1 fruit fly cellular context compared by ENCODE assay signal in genomic region chr3R:27153062-27153878, dm6.
TF ChIP-seq lines count a peak whose summit lies in the region.

No protein-coding gene starts in this region.

TF ChIP-seq in whole organism, embryonic, 481 proteins besides CTCF, POLR2A, EP300 and RAD21 (continued from another document and continues in another):
- TF ChIP-seq pum (GFP tag; optimal IDR thresholded peaks at IDR 0.05; lab: Kevin White, UChicago) (no peak), Bgb (GFP tag; IDR thresholded peaks at IDR 0.05; lab: Robert Waterston, UW; ENCODE audit: partially characterized antibody) (no peak), Opbp (GFP tag; IDR thresholded peaks at IDR 0.05; lab: Robert Waterston, UW; ENCODE audit: partially characterized antibody) (no peak), aop (GFP tag; IDR thresholded peaks at IDR 0.05; lab: Robert Waterston, UW) (no peak), sqz (GFP tag; optimal IDR thresholded peaks at IDR 0.05; lab: Kevin White, UChicago) (no peak), CG12391 (tag; optimal IDR thresholded peaks at IDR 0.05; lab: Kevin White, UChicago) (peak; percentile 53), slou (GFP tag; optimal IDR thresholded peaks at IDR 0.05; lab: Kevin White, UChicago) (no peak), crc (GFP tag; optimal IDR thresholded peaks at IDR 0.05; lab: Kevin White, UChicago) (no peak), CG2199 (GFP tag; IDR thresholded peaks at IDR 0.05; lab: Robert Waterston, UW) (no peak), jumu (GFP tag; optimal IDR thresholded peaks at IDR 0.05; lab: Kevin White, UChicago) (no peak), CG4617 (GFP tag; optimal IDR thresholded peaks at IDR 0.05; lab: Kevin White, UChicago; ENCODE audit: borderline replicate concordance) (no peak), gsb (GFP tag; IDR thresholded peaks at IDR 0.05; lab: Robert Waterston, UW) (no peak), her (GFP tag; optimal IDR thresholded peaks at IDR 0.05; lab: Kevin White, UChicago) (no peak), CG15696 (tag; optimal IDR thresholded peaks at IDR 0.05; lab: Kevin White, UChicago) (peak; percentile 28), bcd (GFP tag; optimal IDR thresholded peaks at IDR 0.05; lab: Kevin White, UChicago) (peak; percentile 66), z (GFP tag; IDR thresholded peaks at IDR 0.05; lab: Robert Waterston, UW) (no peak), Neu2 (GFP tag; optimal IDR thresholded peaks at IDR 0.05; lab: Kevin White, UChicago; ENCODE audit: borderline replicate concordance) (no peak), chn (GFP tag; optimal IDR thresholded peaks at IDR 0.05; lab: Kevin White, UChicago) (no peak), CG12744 (GFP tag; optimal IDR thresholded peaks at IDR 0.05; lab: Kevin White, UChicago) (no peak), sug (tag; optimal IDR thresholded peaks at IDR 0.05; lab: Kevin White, UChicago) (peak; percentile 43), CG4404 (GFP tag; IDR thresholded peaks at IDR 0.05; lab: Robert Waterston, UW) (no peak), ato (GFP tag; IDR thresholded peaks at IDR 0.05; lab: Robert Waterston, UW; ENCODE audit: partially characterized antibody) (no peak), CG13894 (tag; optimal IDR thresholded peaks at IDR 0.05; lab: Kevin White, UChicago) (peak; percentile 19), CG7372 (GFP tag; IDR thresholded peaks at IDR 0.05; lab: Robert Waterston, UW) (no peak), CG5953 (GFP tag; IDR thresholded peaks at IDR 0.05; lab: Robert Waterston, UW) (no peak), sna (GFP tag; IDR thresholded peaks at IDR 0.05; lab: Robert Waterston, UW; ENCODE audit: partially characterized antibody) (no peak), C15 (GFP tag; IDR thresholded peaks at IDR 0.05; lab: Robert Waterston, UW) (no peak), E2f2 (GFP tag; IDR thresholded peaks at IDR 0.05; lab: Robert Waterston, UW) (no peak), en (GFP tag; optimal IDR thresholded peaks at IDR 0.05; lab: Kevin White, UChicago) (no peak), B-H2 (GFP tag; optimal IDR thresholded peaks at IDR 0.05; lab: Kevin White, UChicago) (no peak), caup (GFP tag; optimal IDR thresholded peaks at IDR 0.05; lab: Kevin White, UChicago; ENCODE audit: severe bottlenecking) (peak; percentile 67), cad (GFP tag; optimal IDR thresholded peaks at IDR 0.05; lab: Kevin White, UChicago) (no peak), Abd-B (GFP tag; optimal IDR thresholded peaks at IDR 0.05; lab: Kevin White, UChicago) (no peak), oc (tag; optimal IDR thresholded peaks at IDR 0.05; lab: Kevin White, UChicago) (no peak), Ssrp (tag; optimal IDR thresholded peaks at IDR 0.05; lab: Kevin White, UChicago) (peak; percentile 32), CG11456 (GFP tag; IDR thresholded peaks at IDR 0.05; lab: Robert Waterston, UW) (no peak), ssp (GFP tag; IDR thresholded peaks at IDR 0.05; lab: Robert Waterston, UW) (no peak), trh (GFP tag; optimal IDR thresholded peaks at IDR 0.05; lab: Kevin White, UChicago) (no peak), Bdp1 (GFP tag; optimal IDR thresholded peaks at IDR 0.05; lab: Kevin White, UChicago) (no peak), h (optimal IDR thresholded peaks at IDR 0.05; lab: Kevin White, UChicago) (no peak), CG11398 (GFP tag; optimal IDR thresholded peaks at IDR 0.05; lab: Kevin White, UChicago) (no peak), CG14667 (GFP tag; IDR thresholded peaks at IDR 0.05; lab: Robert Waterston, UW) (no peak), Atf6 (GFP tag; IDR thresholded peaks at IDR 0.05; lab: Robert Waterston, UW) (no peak), CG9215 (GFP tag; IDR thresholded peaks at IDR 0.05; lab: Robert Waterston, UW) (peak; percentile 36), schlank (tag; optimal IDR thresholded peaks at IDR 0.05; lab: Kevin White, UChicago) (no peak), Hr39 (optimal IDR thresholded peaks at IDR 0.05; lab: Kevin White, UChicago) (no peak), CG11093 (GFP tag; IDR thresholded peaks at IDR 0.05; lab: Robert Waterston, UW) (no peak), CG18619 (GFP tag; optimal IDR thresholded peaks at IDR 0.05; lab: Kevin White, UChicago) (peak; percentile 65), tio (GFP tag; optimal IDR thresholded peaks at IDR 0.05; lab: Kevin White, UChicago) (peak; percentile 77), tap (tag; optimal IDR thresholded peaks at IDR 0.05; lab: Kevin White, UChicago) (peak; percentile 26), CG2875 (GFP tag; optimal IDR thresholded peaks at IDR 0.05; lab: Kevin White, UChicago) (no peak), Oaz (GFP tag; IDR thresholded peaks at IDR 0.05; lab: Robert Waterston, UW) (no peak), Hsf (GFP tag; optimal IDR thresholded peaks at IDR 0.05; lab: Kevin White, UChicago) (peak; percentile 14), fd102C (GFP tag; optimal IDR thresholded peaks at IDR 0.05; lab: Kevin White, UChicago) (no peak), Eip74EF (GFP tag; optimal IDR thresholded peaks at IDR 0.05; lab: Kevin White, UChicago) (no peak), MTF-1 (GFP tag; optimal IDR thresholded peaks at IDR 0.05; lab: Kevin White, UChicago; ENCODE audit: borderline replicate concordance) (no peak), CG17359 (tag; optimal IDR thresholded peaks at IDR 0.05; lab: Kevin White, UChicago) (no peak), p53 (GFP tag; optimal IDR thresholded peaks at IDR 0.05; lab: Kevin White, UChicago) (no peak), CG6683 (GFP tag; optimal IDR thresholded peaks at IDR 0.05; lab: Kevin White, UChicago) (no peak), Pdp1 (GFP tag; optimal IDR thresholded peaks at IDR 0.05; lab: Kevin White, UChicago) (peak; percentile 33 to 78), CG11696 (GFP tag; IDR thresholded peaks at IDR 0.05; lab: Robert Waterston, UW) (peak; percentile 83), CG10321 (GFP tag; IDR thresholded peaks at IDR 0.05; lab: Robert Waterston, UW) (peak; percentile 11; the same call in 1 of the 2 replicates), CG4707 (GFP tag; optimal IDR thresholded peaks at IDR 0.05; lab: Kevin White, UChicago) (no peak), Aef1 (GFP tag; IDR thresholded peaks at IDR 0.05; lab: Robert Waterston, UW) (peak; percentile 27; the same call in 1 of the 3 replicates), CG10543 (GFP tag; optimal IDR thresholded peaks at IDR 0.05; lab: Kevin White, UChicago) (peak; percentile 42), CG10431 (GFP tag; optimal IDR thresholded peaks at IDR 0.05; lab: Kevin White, UChicago) (no peak), CG17829 (tag; optimal IDR thresholded peaks at IDR 0.05; lab: Kevin White, UChicago) (no peak), lab (GFP tag; optimal IDR thresholded peaks at IDR 0.05; lab: Kevin White, UChicago) (peak; percentile 69), Hr3 (GFP tag; optimal IDR thresholded peaks at IDR 0.05; lab: Kevin White, UChicago) (peak; percentile 43), Nf-YA (GFP tag; IDR thresholded peaks at IDR 0.05; lab: Robert Waterston, UW) (no peak), CG33213 (GFP tag; optimal IDR thresholded peaks at IDR 0.05; lab: Kevin White, UChicago) (no peak), hbn (GFP tag; IDR thresholded peaks at IDR 0.05; lab: Robert Waterston, UW; ENCODE audit: partially characterized antibody) (no peak), Elba2 (GFP tag; optimal IDR thresholded peaks at IDR 0.05; lab: Kevin White, UChicago) (no peak), CG2116 (GFP tag; optimal IDR thresholded peaks at IDR 0.05; lab: Kevin White, UChicago) (peak; percentile 10), Atf3 (GFP tag; optimal IDR thresholded peaks at IDR 0.05; lab: Kevin White, UChicago) (no peak), Myb (GFP tag; optimal IDR thresholded peaks at IDR 0.05; lab: Kevin White, UChicago) (peak; percentile 15), ab (GFP tag; optimal IDR thresholded peaks at IDR 0.05; lab: Kevin White, UChicago) (no peak), NfI (GFP tag; optimal IDR thresholded peaks at IDR 0.05; lab: Kevin White, UChicago) (peak; percentile 46), ewg (GFP tag; optimal IDR thresholded peaks at IDR 0.05; lab: Kevin White, UChicago) (no peak), CG9727 (GFP tag; optimal IDR thresholded peaks at IDR 0.05; lab: Kevin White, UChicago) (peak; percentile 70), ATbp (GFP tag; optimal IDR thresholded peaks at IDR 0.05; lab: Kevin White, UChicago) (no peak), CG4360 (GFP tag; IDR thresholded peaks at IDR 0.05; lab: Robert Waterston, UW) (no peak), sisA (GFP tag; IDR thresholded peaks at IDR 0.05; lab: Robert Waterston, UW) (no peak), CG8359 (GFP tag; optimal IDR thresholded peaks at IDR 0.05; lab: Kevin White, UChicago; ENCODE audit: borderline replicate concordance) (no peak), Taf1 (GFP tag; IDR thresholded peaks at IDR 0.05; lab: Robert Waterston, UW) (no peak), CG6272 (GFP tag; IDR thresholded peaks at IDR 0.05; lab: Robert Waterston, UW) (no peak), jing (GFP tag; optimal IDR thresholded peaks at IDR 0.05; lab: Kevin White, UChicago) (no peak), CG8478 (optimal IDR thresholded peaks at IDR 0.05; lab: Kevin White, UChicago) (no peak), CG8281 (tag; optimal IDR thresholded peaks at IDR 0.05; lab: Kevin White, UChicago) (no peak), CG17328 (GFP tag; IDR thresholded peaks at IDR 0.05; lab: Robert Waterston, UW) (no peak), nom (GFP tag; optimal IDR thresholded peaks at IDR 0.05; lab: Kevin White, UChicago) (no peak), nerfin-2 (GFP tag; IDR thresholded peaks at IDR 0.05; lab: Robert Waterston, UW; ENCODE audit: partially characterized antibody) (no peak), Antp (GFP tag; optimal IDR thresholded peaks at IDR 0.05; lab: Kevin White, UChicago) (no peak), HHEX (GFP tag; optimal IDR thresholded peaks at IDR 0.05; lab: Kevin White, UChicago) (peak; percentile 23), Dll (GFP tag; IDR thresholded peaks at IDR 0.05; lab: Robert Waterston, UW; ENCODE audit: partially characterized antibody) (no peak), NC2β (GFP tag; optimal IDR thresholded peaks at IDR 0.05; lab: Kevin White, UChicago) (no peak), CG6791 (GFP tag; IDR thresholded peaks at IDR 0.05; lab: Robert Waterston, UW; ENCODE audit: partially characterized antibody) (no peak), Dek (tag; optimal IDR thresholded peaks at IDR 0.05; lab: Kevin White, UChicago) (peak; percentile 49), cwo (GFP tag; optimal IDR thresholded peaks at IDR 0.05; lab: Kevin White, UChicago) (peak; percentile 66), Rfx (GFP tag; IDR thresholded peaks at IDR 0.05; lab: Robert Waterston, UW) (peak; percentile 38), CG17361 (GFP tag; IDR thresholded peaks at IDR 0.05; lab: Robert Waterston, UW) (peak; percentile 81), Bteb2 (GFP tag; optimal IDR thresholded peaks at IDR 0.05; lab: Kevin White, UChicago) (no peak), sd (tag; optimal IDR thresholded peaks at IDR 0.05; lab: Kevin White, UChicago) (no peak), bab2 (GFP tag; optimal IDR thresholded peaks at IDR 0.05; lab: Kevin White, UChicago) (peak; percentile 26), CG2120 (GFP tag; optimal IDR thresholded peaks at IDR 0.05; lab: Kevin White, UChicago) (peak; percentile 69), scrt (GFP tag; optimal IDR thresholded peaks at IDR 0.05; lab: Kevin White, UChicago) (peak; percentile 52), lilli (GFP tag; optimal IDR thresholded peaks at IDR 0.05; lab: Kevin White, UChicago) (peak; percentile 73), Trl (optimal IDR thresholded peaks at IDR 0.05; lab: Kevin White, UChicago) (no peak), Trl (GFP tag; optimal IDR thresholded peaks at IDR 0.05; lab: Kevin White, UChicago) (no peak), CG9797 (GFP tag; optimal IDR thresholded peaks at IDR 0.05; lab: Kevin White, UChicago) (no peak), CG7271 (tag; optimal IDR thresholded peaks at IDR 0.05; lab: Kevin White, UChicago) (no peak), CG8388 (GFP tag; optimal IDR thresholded peaks at IDR 0.05; lab: Kevin White, UChicago) (peak; percentile 14), CG16815 (GFP tag; optimal IDR thresholded peaks at IDR 0.05; lab: Kevin White, UChicago) (peak; percentile 34), fu2 (GFP tag; optimal IDR thresholded peaks at IDR 0.05; lab: Kevin White, UChicago) (no peak), CG30403 (GFP tag; optimal IDR thresholded peaks at IDR 0.05; lab: Kevin White, UChicago) (peak; percentile 47), NC2α (GFP tag; optimal IDR thresholded peaks at IDR 0.05; lab: Kevin White, UChicago) (no peak), Drgx (GFP tag; IDR thresholded peaks at IDR 0.05; lab: Robert Waterston, UW) (no peak), unpg (GFP tag; optimal IDR thresholded peaks at IDR 0.05; lab: Kevin White, UChicago) (peak; percentile 50), pita (GFP tag; optimal IDR thresholded peaks at IDR 0.05; lab: Kevin White, UChicago) (no peak), Sox102F (GFP tag; optimal IDR thresholded peaks at IDR 0.05; lab: Kevin White, UChicago) (peak; percentile 25), cas (GFP tag; IDR thresholded peaks at IDR 0.05; lab: Robert Waterston, UW) (no peak), CG7556 (GFP tag; optimal IDR thresholded peaks at IDR 0.05; lab: Kevin White, UChicago) (peak; percentile 67), BEAF-32 (GFP tag; optimal IDR thresholded peaks at IDR 0.05; lab: Kevin White, UChicago) (no peak), Fer2 (tag; optimal IDR thresholded peaks at IDR 0.05; lab: Kevin White, UChicago) (no peak), CG4282 (GFP tag; optimal IDR thresholded peaks at IDR 0.05; lab: Kevin White, UChicago) (no peak), Lim3 (GFP tag; IDR thresholded peaks at IDR 0.05; lab: Robert Waterston, UW) (no peak), eve (GFP tag; optimal IDR thresholded peaks at IDR 0.05; lab: Kevin White, UChicago) (no peak), Fer1 (GFP tag; optimal IDR thresholded peaks at IDR 0.05; lab: Kevin White, UChicago) (peak; percentile 46), CG12236 (GFP tag; optimal IDR thresholded peaks at IDR 0.05; lab: Kevin White, UChicago) (no peak), CG12071 (GFP tag; optimal IDR thresholded peaks at IDR 0.05; lab: Kevin White, UChicago) (no peak), Hmr (GFP tag; optimal IDR thresholded peaks at IDR 0.05; lab: Kevin White, UChicago) (peak; percentile 79), Hr78 (GFP tag; optimal IDR thresholded peaks at IDR 0.05; lab: Kevin White, UChicago) (no peak), dysf (GFP tag; IDR thresholded peaks at IDR 0.05; lab: Robert Waterston, UW) (peak; percentile 59; the same call in 2 of the 3 replicates), Mes4 (GFP tag; optimal IDR thresholded peaks at IDR 0.05; lab: Kevin White, UChicago) (no peak), CG34422 (GFP tag; IDR thresholded peaks at IDR 0.05; lab: Robert Waterston, UW) (peak; percentile 43; the same call in 1 of the 3 replicates), CG7357 (GFP tag; IDR thresholded peaks at IDR 0.05; lab: Robert Waterston, UW) (0 out of 3 replicates have a peak, but pooled peaks have one; percentile 33)
